Fruit fly (Drosophila melanogaster) Kc167 (cell line): ENCODE measurements around the gene CG18294.

Source experiments
- Myc ChIP-seq: fragments of >200 bp; optimal IDR thresholded peaks from 2 replicates; lab custom pipeline; 2017; ENCODE audit warnings: missing external identifiers
- Sin3A ChIP-seq: fragments of >200 bp; optimal IDR thresholded peaks from 2 replicates; lab custom pipeline; 2018; ENCODE audit warnings: missing external identifiers
- h ChIP-seq: fragments of >200 bp; optimal IDR thresholded peaks from 3 replicates; lab custom pipeline; 2018; ENCODE audit warnings: missing external identifiers
- insv ChIP-seq: fragments of >200 bp; optimal IDR thresholded peaks from 3 replicates; lab custom pipeline; 2018; ENCODE audit warnings: missing external identifiers
- psq ChIP-seq: fragments of >200 bp; optimal IDR thresholded peaks from 2 replicates; lab custom pipeline; 2017; ENCODE audit warnings: missing external identifiers
- ttk ChIP-seq: sonication (Bioruptor generic); optimal IDR thresholded peaks from 2 replicates; lab custom pipeline; 2017; ENCODE audit warnings: missing external identifiers

- TF ChIP-seq Myc (no peak), psq (lab: Kevin White, UChicago) (no peak), Sin3A (no peak), h (lab: Kevin White, UChicago) (no peak), ttk (no peak), insv (no peak)
Observed at dm6 chr3L:19495991-19496588, 20.7 kb upstream of the CG18294 start.
